Fruit fly (Drosophila melanogaster): ENCODE measurements around the gene Atg4a.

Gene Atg4a

dm6 chr2L:1125437-1125836 lies 44.7 kb downstream of the Atg4a start (continued):
- TF ChIP-seq HmgD (GFP tag; optimal IDR thresholded peaks at IDR 0.05) (no peak), Nf-YC (tag; optimal IDR thresholded peaks at IDR 0.05) (no peak), zfh1 (GFP tag; IDR thresholded peaks at IDR 0.05) (no peak), mam (GFP tag; optimal IDR thresholded peaks at IDR 0.05) (no peak), CG12769 (tag; optimal IDR thresholded peaks at IDR 0.05) (peak; percentile 55), CG34224 (GFP tag; IDR thresholded peaks at IDR 0.05; ENCODE audit: partially characterized antibody) (no peak), ATbp (GFP tag; optimal IDR thresholded peaks at IDR 0.05) (peak; percentile 20), Drgx (GFP tag; IDR thresholded peaks at IDR 0.05) (0 out of 2 replicates have a peak, but pooled peaks have one; percentile 16), CG1602 (GFP tag; optimal IDR thresholded peaks at IDR 0.05) (no peak), cas (GFP tag; IDR thresholded peaks at IDR 0.05) (no peak), Doc2 (GFP tag; IDR thresholded peaks at IDR 0.05) (no peak), CG1603 (tag; optimal IDR thresholded peaks at IDR 0.05) (no peak), Dek (tag; optimal IDR thresholded peaks at IDR 0.05) (no peak), Opbp (GFP tag; IDR thresholded peaks at IDR 0.05; ENCODE audit: partially characterized antibody) (no peak), Hmx (GFP tag; optimal IDR thresholded peaks at IDR 0.05) (no peak), chn (GFP tag; optimal IDR thresholded peaks at IDR 0.05) (no peak), CG3995 (GFP tag; optimal IDR thresholded peaks at IDR 0.05) (no peak), CG7745 (tag; optimal IDR thresholded peaks at IDR 0.05) (no peak), CG1832 (GFP tag; optimal IDR thresholded peaks at IDR 0.05) (no peak), onecut (GFP tag; IDR thresholded peaks at IDR 0.05) (no peak), fd64A (GFP tag; optimal IDR thresholded peaks at IDR 0.05) (no peak), sisA (GFP tag; IDR thresholded peaks at IDR 0.05) (no peak), B-H1 (GFP tag; IDR thresholded peaks at IDR 0.05) (no peak), fd96Cb (tag; optimal IDR thresholded peaks at IDR 0.05) (no peak), CG8944 (GFP tag; optimal IDR thresholded peaks at IDR 0.05) (no peak)

dm6 chr2L:1126527-1126926 lies 45.8 kb downstream of the Atg4a start:
- TF ChIP-seq grn (GFP tag; optimal IDR thresholded peaks at IDR 0.05), result peak; percentile 26
- TF ChIP-seq Aef1 (GFP tag; IDR thresholded peaks at IDR 0.05), result no peak
- no peak for TF ChIP-seq gem (tag; optimal IDR thresholded peaks at IDR 0.05)
- peak in 1 of 2 experiments; percentile 75 for TF ChIP-seq Pdp1 (GFP tag; optimal IDR thresholded peaks at IDR 0.05)
- peak; percentile 12 for TF ChIP-seq sd (tag; optimal IDR thresholded peaks at IDR 0.05)
- TF ChIP-seq HLHmδ (GFP tag; optimal IDR thresholded peaks at IDR 0.05), result no peak
- no peak for TF ChIP-seq sens-2 (GFP tag; IDR thresholded peaks at IDR 0.05)
- no peak for TF ChIP-seq disco-r (GFP tag; optimal IDR thresholded peaks at IDR 0.05)
- TF ChIP-seq CG34376 (GFP tag; optimal IDR thresholded peaks at IDR 0.05), result no peak
- no peak for TF ChIP-seq CTCF (GFP tag; optimal IDR thresholded peaks at IDR 0.05)
- TF ChIP-seq trem (tag; optimal IDR thresholded peaks at IDR 0.05), result no peak

DNA sequence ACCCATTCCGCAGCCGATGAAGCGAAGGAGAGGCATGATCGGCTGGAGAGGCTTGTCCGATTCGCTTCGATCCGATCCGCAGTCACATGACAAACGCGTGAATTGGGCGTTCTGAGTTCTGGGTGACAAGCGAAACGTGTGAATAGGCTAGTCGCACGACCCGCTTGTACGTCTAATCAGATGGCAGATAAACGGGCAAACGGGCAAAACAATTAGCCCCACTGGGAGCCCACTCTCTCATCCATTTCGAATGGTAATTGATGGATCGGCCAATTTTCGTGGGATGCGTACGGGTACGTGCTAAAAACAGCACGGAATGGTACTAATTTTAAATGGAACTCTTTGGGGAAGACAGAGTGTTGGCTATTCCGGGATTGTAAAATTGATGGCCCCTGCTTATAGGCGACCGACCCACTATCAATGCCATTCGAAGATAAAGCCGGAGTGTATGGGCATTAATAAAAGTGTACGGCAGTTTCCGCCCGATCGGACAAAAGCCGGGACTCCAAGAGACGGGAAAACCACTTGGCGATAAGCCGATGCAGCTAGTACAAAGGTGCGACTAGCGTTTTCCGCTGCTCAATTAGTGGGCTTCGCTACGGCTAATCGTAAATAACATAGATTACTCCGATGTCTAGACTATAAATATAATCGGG lies 46.9 kb downstream of the Atg4a start:
- TF ChIP-seq E2f2 (GFP tag; IDR thresholded peaks at IDR 0.05) (no peak), dan (GFP tag; IDR thresholded peaks at IDR 0.05) (no peak), CG3726 (GFP tag; IDR thresholded peaks at IDR 0.05) (no peak), CG6854 (GFP tag; optimal IDR thresholded peaks at IDR 0.05) (no peak), repo (GFP tag; optimal IDR thresholded peaks at IDR 0.05) (no peak), ap (GFP tag; IDR thresholded peaks at IDR 0.05) (no peak), exex (tag; optimal IDR thresholded peaks at IDR 0.05) (peak; percentile 82), unc-4 (GFP tag; IDR thresholded peaks at IDR 0.05; ENCODE audit: partially characterized antibody) (no peak), stc (GFP tag; IDR thresholded peaks at IDR 0.05) (no peak), CG12744 (GFP tag; optimal IDR thresholded peaks at IDR 0.05) (no peak), CG9797 (GFP tag; optimal IDR thresholded peaks at IDR 0.05) (no peak), gt (GFP tag; IDR thresholded peaks at IDR 0.05) (no peak), Rx (GFP tag; IDR thresholded peaks at IDR 0.05) (no peak), CG6689 (GFP tag; IDR thresholded peaks at IDR 0.05) (no peak), CG10274 (GFP tag; optimal IDR thresholded peaks at IDR 0.05) (peak; percentile 45), ro (GFP tag; IDR thresholded peaks at IDR 0.05) (no peak)

Data from whole organism, embryonic.